Worm (Caenorhabditis elegans) whole organism, L4 larva: ENCODE results near the gene unc-26.
A peak's percentile ranks its signal among the peaks of the same experiment; 100 is the strongest.

Source experiments
- D1046.2 ChIP-seq: fragments of 200-800 bp; sonication (Bioruptor generic); IDR thresholded peaks from 2 replicates; pipeline ENCODE4 v1.3.6; 2022; ENCODE audit warnings: missing genetic modification characterization, missing compliant biosample characterization
- F10B5.3 ChIP-seq: sonication (generic microtip); optimal IDR thresholded peaks from 2 replicates; lab custom pipeline; 2016; ENCODE audit warnings: mild to moderate bottlenecking, missing genetic modification characterization, missing compliant biosample characterization
- F26F4.8 ChIP-seq: fragments of 200-800 bp; sonication (Bioruptor generic); conservative IDR thresholded peaks from 2 replicates; pipeline ENCODE4 v1.3.6; 2022; ENCODE audit warnings: missing genetic modification characterization, missing compliant biosample characterization
- F37D6.2 ChIP-seq: sonication (generic microtip); optimal IDR thresholded peaks from 2 replicates; lab custom pipeline; 2016; ENCODE audit warnings: mild to moderate bottlenecking, missing genetic modification characterization, missing compliant biosample characterization
- Y5F2A.4 ChIP-seq: fragments of 200-800 bp; sonication (Bioruptor generic); optimal IDR thresholded peaks from 2 replicates; lab custom pipeline; 2018; ENCODE audit warnings: mild to moderate bottlenecking, missing genetic modification characterization, missing compliant biosample characterization
- Y75B8A.6 ChIP-seq: fragments of 200-800 bp; sonication (Bioruptor generic); IDR thresholded peaks from 2 replicates; pipeline ENCODE4 v1.3.6; 2022; ENCODE audit warnings: missing genetic modification reagents, missing genetic modification characterization, missing compliant biosample characterization
- aha-1 ChIP-seq: fragments of 150-350 bp; peaks from one replicate; lab custom pipeline; 2014; ENCODE audit warnings: missing biosample characterization, missing genetic modification characterization
- ama-1 ChIP-seq: fragments of 150-350 bp; optimal IDR thresholded peaks from 2 replicates; lab custom pipeline; 2014; ENCODE audit warnings: inconsistent platforms, mixed read lengths
- ceh-20 ChIP-seq: fragments of 200-800 bp; sonication (Bioruptor generic); IDR thresholded peaks from 2 replicates; pipeline ENCODE4 v1.3.6; 2022; ENCODE audit warnings: missing genetic modification reagents, missing genetic modification characterization, missing compliant biosample characterization
- ceh-32 ChIP-seq: sonication (generic microtip); optimal IDR thresholded peaks from 2 replicates; lab custom pipeline; 2016; ENCODE audit warnings: mild to moderate bottlenecking, missing genetic modification characterization, missing compliant biosample characterization; ENCODE audit not compliant: poor library complexity
- ctbp-1 ChIP-seq: fragments of 200-800 bp; sonication (Bioruptor generic); IDR thresholded peaks from 2 replicates; pipeline ENCODE4 v1.3.6; 2022; ENCODE audit warnings: missing genetic modification reagents, missing genetic modification characterization, missing compliant biosample characterization
- daf-12 ChIP-seq: fragments of 150-350 bp; optimal IDR thresholded peaks from 2 replicates; lab custom pipeline; 2014; ENCODE audit warnings: missing biosample characterization, missing genetic modification reagents, missing genetic modification characterization
- daf-16 ChIP-seq, 3 experiments: sonication (generic microtip); optimal IDR thresholded peaks; 2 replicates each; lab custom pipeline; 2016 to 2017; ENCODE audit warnings: missing genetic modification characterization in 3 of 3, missing genetic modification reagents in 3 of 3, mild to moderate bottlenecking in 2 of 3, missing compliant biosample characterization in 2 of 3, missing biosample characterization in 1 of 3, moderate library complexity in 1 of 3
- dmd-9 ChIP-seq: fragments of 200-800 bp; sonication (Bioruptor generic); IDR thresholded peaks from 2 replicates; pipeline ENCODE4 v1.3.6; 2022; ENCODE audit warnings: missing genetic modification reagents, missing genetic modification characterization, missing compliant biosample characterization
- dve-1 ChIP-seq: sonication (generic microtip); optimal IDR thresholded peaks from 2 replicates; lab custom pipeline; 2017; ENCODE audit warnings: antibody characterized with exemption, mild to moderate bottlenecking, missing genetic modification characterization, missing compliant biosample characterization; ENCODE audit not compliant: insufficient read depth
- egl-27 ChIP-seq: sonication (generic microtip); optimal IDR thresholded peaks from 3 replicates; lab custom pipeline; 2017; ENCODE audit warnings: missing biosample characterization, missing genetic modification reagents, missing genetic modification characterization
- hif-1 ChIP-seq, 2 experiments: sonication (generic microtip); optimal IDR thresholded peaks; 2 replicates each; lab custom pipeline; 2016 to 2017; ENCODE audit warnings: missing compliant biosample characterization in 2 of 2, missing genetic modification characterization in 2 of 2, missing genetic modification reagents in 2 of 2, missing genotype in 2 of 2, mild to moderate bottlenecking in 1 of 2
- hlh-11 ChIP-seq: fragments of 200-800 bp; sonication (Bioruptor generic); optimal IDR thresholded peaks from 2 replicates; lab custom pipeline; 2018; ENCODE audit warnings: mild to moderate bottlenecking, missing genetic modification characterization, missing compliant biosample characterization
- jun-1 ChIP-seq: fragments of 150-350 bp; optimal IDR thresholded peaks from 2 replicates; lab custom pipeline; 2014; ENCODE audit warnings: missing biosample characterization, missing genetic modification reagents, missing genetic modification characterization
- lin-15B ChIP-seq: fragments of 150-350 bp; sonication (generic microtip); optimal IDR thresholded peaks from 3 replicates; lab custom pipeline; 2014; ENCODE audit warnings: missing biosample characterization, missing genetic modification characterization
- lin-38 ChIP-seq: fragments of 200-800 bp; sonication (Bioruptor generic); IDR thresholded peaks from 2 replicates; pipeline ENCODE4 v1.3.6; 2022; ENCODE audit warnings: missing genetic modification reagents, missing genetic modification characterization, missing compliant biosample characterization
- lin-39 ChIP-seq: fragments of 150-350 bp; optimal IDR thresholded peaks from 2 replicates; lab custom pipeline; 2014; ENCODE audit warnings: missing biosample characterization, missing genetic modification reagents, missing genetic modification characterization
- lir-3 ChIP-seq: sonication (generic microtip); optimal IDR thresholded peaks from 2 replicates; lab custom pipeline; 2016; ENCODE audit warnings: mild to moderate bottlenecking, missing genetic modification characterization, missing compliant biosample characterization
- madf-9 ChIP-seq: fragments of 200-800 bp; sonication (Bioruptor generic); conservative IDR thresholded peaks from 2 replicates; pipeline ENCODE4 v1.3.6; 2022; ENCODE audit warnings: missing genetic modification reagents, missing genetic modification characterization, missing compliant biosample characterization
- mdt-29 ChIP-seq: fragments of 200-800 bp; sonication (Bioruptor generic); IDR thresholded peaks from 2 replicates; pipeline ENCODE4 v1.3.6; 2022; ENCODE audit warnings: missing genetic modification reagents, missing genetic modification characterization, missing compliant biosample characterization
- mep-1 ChIP-seq: fragments of 150-350 bp; sonication (generic microtip); optimal IDR thresholded peaks from 3 replicates; lab custom pipeline; 2014; ENCODE audit warnings: missing biosample characterization, missing genetic modification characterization
- mes-2 ChIP-seq: sonication (generic microtip); optimal IDR thresholded peaks from 2 replicates; lab custom pipeline; 2016; ENCODE audit warnings: missing genotype, mild to moderate bottlenecking, missing genetic modification characterization, missing compliant biosample characterization; ENCODE audit not compliant: poor library complexity, severe bottlenecking
- mxl-3 ChIP-seq: fragments of 200-800 bp; sonication (Bioruptor generic); optimal IDR thresholded peaks from 2 replicates; lab custom pipeline; 2018; ENCODE audit warnings: mild to moderate bottlenecking, missing genetic modification characterization, missing compliant biosample characterization
- nhr-10 ChIP-seq: fragments of 150-350 bp; optimal IDR thresholded peaks from 2 replicates; lab custom pipeline; 2014; ENCODE audit warnings: missing biosample characterization, missing genetic modification characterization
- nhr-102 ChIP-seq: sonication (generic microtip); optimal IDR thresholded peaks from 2 replicates; lab custom pipeline; 2016; ENCODE audit warnings: mild to moderate bottlenecking, missing genetic modification characterization, moderate library complexity, missing compliant biosample characterization
- nhr-11 ChIP-seq: fragments of 150-350 bp; optimal IDR thresholded peaks from 2 replicates; lab custom pipeline; 2014; ENCODE audit warnings: missing biosample characterization, missing genetic modification characterization
- nhr-41 ChIP-seq: fragments of 200-800 bp; sonication (Bioruptor generic); IDR thresholded peaks from 2 replicates; pipeline ENCODE4 v1.3.6; 2022; ENCODE audit warnings: missing genetic modification reagents, missing genetic modification characterization, missing compliant biosample characterization
- pha-4 ChIP-seq, 2 experiments: fragments of 150-350 bp in 1 of 2; fragments of 200-800 bp in 1 of 2; sonication (Bioruptor generic) in 1 of 2; IDR thresholded peaks in 1 of 2; optimal IDR thresholded peaks in 1 of 2; 2 replicates each; pipeline versions ENCODE4 v1.3.6 to Lab custom; 2014 to 2022; ENCODE audit warnings: missing genetic modification characterization in 2 of 2, missing genetic modification reagents in 2 of 2, missing biosample characterization in 1 of 2, missing compliant biosample characterization in 1 of 2
- pqm-1 ChIP-seq: sonication (generic microtip); optimal IDR thresholded peaks from 2 replicates; lab custom pipeline; 2017; ENCODE audit warnings: missing biosample characterization, missing genetic modification characterization
- sdz-12 ChIP-seq: fragments of 200-800 bp; sonication (Bioruptor generic); optimal IDR thresholded peaks from 2 replicates; lab custom pipeline; 2018; ENCODE audit warnings: mild to moderate bottlenecking, missing genetic modification characterization, missing compliant biosample characterization
- set-16 ChIP-seq: fragments of 200-800 bp; sonication (Bioruptor generic); IDR thresholded peaks from 2 replicates; pipeline ENCODE4 v1.3.6; 2022; ENCODE audit warnings: missing genetic modification reagents, missing genetic modification characterization, missing compliant biosample characterization
- spr-1 ChIP-seq: sonication (generic microtip); optimal IDR thresholded peaks from 2 replicates; lab custom pipeline; 2016; ENCODE audit warnings: mild to moderate bottlenecking, missing genetic modification characterization, missing compliant biosample characterization
- spr-3 ChIP-seq: fragments of 200-800 bp; sonication (Bioruptor generic); optimal IDR thresholded peaks from 2 replicates; lab custom pipeline; 2018; ENCODE audit warnings: mild to moderate bottlenecking, missing genetic modification characterization, missing compliant biosample characterization
- unc-130 ChIP-seq: sonication (generic microtip); optimal IDR thresholded peaks from 2 replicates; lab custom pipeline; 2016; ENCODE audit warnings: missing genetic modification reagents, missing genetic modification characterization, missing compliant biosample characterization
- unc-62 ChIP-seq, 3 experiments: fragments of 150-350 bp in 1 of 3; sonication (generic microtip); optimal IDR thresholded peaks in 2 of 3; peaks in 1 of 3; 1 replicate in 1 of 3; 2 replicates in 2 of 3; lab custom pipeline; 2014 to 2017; ENCODE audit warnings: missing biosample characterization in 3 of 3, missing genetic modification characterization in 3 of 3, missing genetic modification reagents in 3 of 3, missing genotype in 1 of 3
- vab-7 ChIP-seq: fragments of 200-800 bp; sonication (Bioruptor generic); IDR thresholded peaks from 2 replicates; pipeline ENCODE4 v1.3.6; 2022; ENCODE audit warnings: missing genetic modification reagents, missing genetic modification characterization, missing compliant biosample characterization
- zag-1 ChIP-seq: fragments of 150-350 bp; optimal IDR thresholded peaks from 2 replicates; lab custom pipeline; 2014; ENCODE audit warnings: missing biosample characterization, missing genetic modification characterization
- zfp-3 ChIP-seq: fragments of 200-800 bp; sonication (Bioruptor generic); conservative IDR thresholded peaks from 2 replicates; pipeline ENCODE4 v1.3.6; 2022; ENCODE audit warnings: missing genetic modification reagents, missing genetic modification characterization, missing compliant biosample characterization
- zip-2 ChIP-seq: fragments of 150-350 bp; optimal IDR thresholded peaks from 2 replicates; lab custom pipeline; 2014; ENCODE audit warnings: missing biosample characterization, missing genetic modification characterization

The unc-26 gene

DNA sequence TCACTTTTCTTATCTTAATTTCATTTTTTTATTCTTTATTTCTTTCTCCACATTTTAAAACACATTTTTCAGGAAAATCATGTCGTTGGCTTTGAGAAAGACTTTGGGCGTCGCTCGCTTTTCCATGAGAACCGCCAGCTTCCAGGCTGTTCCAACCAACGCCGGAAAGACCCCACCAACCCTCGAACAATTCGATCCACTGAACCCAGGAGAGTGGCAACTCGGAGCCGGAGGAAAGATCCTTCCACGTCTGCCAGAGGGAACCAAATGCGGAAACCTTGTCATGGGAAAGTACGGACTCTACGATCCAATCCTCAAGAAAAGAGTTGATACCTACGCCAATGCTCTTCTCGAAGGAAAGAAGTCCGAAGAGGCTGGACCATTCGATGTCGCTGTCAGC, 27.8 kb upstream of the unc-26 start, which contains the start of gene kdp-1:
Gene kdp-1, plus strand, starts transcription at position 80 of the 400 bp plus-strand sequence.
- TF ChIP-seq F10B5.3 (tag; lab: Kevin White, UChicago) (no peak), ceh-32 (tag; lab: Kevin White, UChicago) (no peak), spr-1 (tag; lab: Kevin White, UChicago) (no peak), mdt-29 (GFP tag; lab: Robert Waterston, UW) (0 out of 2 replicates have a peak, but pooled peaks have one; percentile 15), lin-38 (GFP tag; lab: Robert Waterston, UW) (peak; percentile 58), nhr-41 (no peak), hlh-11 (tag; lab: Kevin White, UChicago) (no peak), ama-1 (lab: Kevin White, UChicago) (peak; percentile 69), dmd-9 (GFP tag; lab: Robert Waterston, UW) (0 out of 2 replicates have a peak, but pooled peaks have one; percentile 27), set-16 (GFP tag; lab: Robert Waterston, UW) (peak; percentile 74), pha-4 (GFP tag; IDR thresholded peaks at IDR 0.05; lab: Robert Waterston, UW) (peak; percentile 34; the same call in 1 of the 2 replicates), pha-4 (tag; optimal IDR thresholded peaks at IDR 0.05; lab: Kevin White, UChicago) (no peak), lin-15B (no peak), pqm-1 (tag; lab: Kevin White, UChicago) (no peak), F26F4.8 (GFP tag; lab: Robert Waterston, UW) (no peak)
- TF ChIP-seq, all 104 proteins: peak for 6

DNA sequence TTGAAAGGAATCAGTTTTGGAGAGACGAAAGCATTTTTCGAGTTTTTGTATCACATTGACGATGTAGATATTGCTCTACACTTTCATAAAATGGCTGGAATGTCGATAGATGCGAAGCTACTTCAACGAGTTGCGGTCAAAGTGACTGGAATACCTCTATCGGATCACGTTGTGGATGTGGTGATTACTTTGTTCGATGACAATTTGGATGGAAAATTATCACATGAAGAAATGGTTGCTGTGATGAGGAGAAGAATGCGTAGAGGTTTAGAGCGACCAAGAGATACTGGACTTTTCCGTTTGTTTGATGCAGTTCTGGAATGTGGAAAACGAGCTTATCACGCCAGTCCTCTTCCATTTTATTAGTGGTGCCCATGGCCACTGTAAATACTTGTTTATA, 27.3 kb upstream of the unc-26 start:
- TF ChIP-seq aha-1 (tag; lab: Kevin White, UChicago) (peak; percentile 55), unc-62 (GFP tag; optimal IDR thresholded peaks at IDR 0.05 in 1 of 2; lab: Kevin White, UChicago) (peak in 1 of 2 experiments; percentile 85), unc-62 (tag; optimal IDR thresholded peaks at IDR 0.05; lab: Kevin White, UChicago) (no peak), mes-2 (tag; lab: Kevin White, UChicago) (no peak)

DNA sequence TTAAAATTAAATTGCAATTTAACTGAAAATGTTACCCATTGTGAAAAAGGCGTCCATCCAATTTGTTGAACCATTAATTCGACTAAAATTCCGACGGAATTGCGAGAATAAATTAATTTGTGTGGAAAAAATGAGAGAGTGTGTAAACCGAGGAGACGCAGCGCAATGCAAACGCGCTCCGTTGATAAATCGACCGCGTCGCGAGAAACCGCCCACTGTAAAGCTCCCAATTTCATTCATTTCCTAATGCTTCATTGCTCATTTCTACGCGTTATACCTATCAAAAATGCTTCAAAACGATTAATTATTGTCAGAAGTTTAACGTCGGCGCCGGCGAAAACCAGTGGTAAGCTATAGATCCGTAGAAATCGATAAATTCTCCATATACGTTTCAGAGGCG, 25.4 kb upstream of the unc-26 start, which contains the start of the genes Y67H2A.2 and micu-1:
Gene Y67H2A.2, minus strand, starts transcription at position 74 of the 400 bp plus-strand sequence.
Gene micu-1, plus strand, starts transcription at position 181 of the 400 bp plus-strand sequence.
- TF ChIP-seq egl-27 (tag; lab: Kevin White, UChicago) (no peak), mxl-3 (peak; percentile 38), unc-130 (GFP tag; lab: Kevin White, UChicago) (peak; percentile 11), zip-2 (tag; lab: Kevin White, UChicago) (no peak), mep-1 (peak; percentile 57), ctbp-1 (0 out of 2 replicates have a peak, but pooled peaks have one; percentile 42), lin-39 (no peak), daf-12 (tag; lab: Kevin White, UChicago) (no peak), lin-15B (no peak), ceh-32 (tag; lab: Kevin White, UChicago) (no peak), madf-9 (GFP tag; lab: Robert Waterston, UW) (no peak), sdz-12 (GFP tag; lab: Kevin White, UChicago) (no peak), D1046.2 (GFP tag; lab: Robert Waterston, UW) (no peak), jun-1 (no peak), spr-3 (GFP tag; lab: Kevin White, UChicago) (peak; percentile 41), dmd-9 (GFP tag; lab: Robert Waterston, UW) (no peak), vab-7 (GFP tag; lab: Robert Waterston, UW) (no peak), ceh-20 (GFP tag; lab: Robert Waterston, UW) (0 out of 2 replicates have a peak, but pooled peaks have one; percentile 34), zfp-3 (GFP tag; lab: Robert Waterston, UW) (peak; percentile 25; the same call in 1 of the 2 replicates), zag-1 (no peak), unc-62 (GFP tag; optimal IDR thresholded peaks at IDR 0.05 in 1 of 2; lab: Kevin White, UChicago) (no peak), unc-62 (tag; optimal IDR thresholded peaks at IDR 0.05; lab: Kevin White, UChicago) (no peak), mdt-29 (GFP tag; lab: Robert Waterston, UW) (no peak), Y75B8A.6 (GFP tag; lab: Robert Waterston, UW) (no peak), F37D6.2 (tag; lab: Kevin White, UChicago) (peak; percentile 5), nhr-11 (tag; lab: Kevin White, UChicago) (no peak), nhr-10 (tag; lab: Kevin White, UChicago) (no peak), lir-3 (tag; lab: Kevin White, UChicago) (no peak), daf-16 (GFP tag; optimal IDR thresholded peaks at IDR 0.05; lab: Kevin White, UChicago) (no peak), daf-16 (tag; optimal IDR thresholded peaks at IDR 0.05; lab: Kevin White, UChicago) (peak; percentile 20), nhr-102 (tag; lab: Kevin White, UChicago) (peak; percentile 45), hif-1 (tag; optimal IDR thresholded peaks at IDR 0.05; lab: Kevin White, UChicago) (peak in 1 of 2 experiments; percentile 29), dve-1 (tag; lab: Kevin White, UChicago) (peak; percentile 31), Y5F2A.4 (GFP tag; lab: Kevin White, UChicago) (no peak)
